Worm (Caenorhabditis elegans) whole organism, L4 larva: Measurements from ENCODE around the gene C52G5.2.
A peak's percentile ranks its signal among the peaks of the same experiment; 100 is the strongest.

ENCODE experiments used
- F44E2.7 ChIP-seq: fragments of 200-800 bp; sonication (Bioruptor generic); IDR thresholded peaks from 2 replicates; pipeline ENCODE4 v2.1.2; 2022; ENCODE audit warnings: missing genetic modification characterization, missing compliant biosample characterization
- ZK546.5 ChIP-seq, 2 experiments: sonication (generic microtip); optimal IDR thresholded peaks; 2 replicates each; lab custom pipeline; 2017; ENCODE audit warnings: missing biosample characterization in 2 of 2, missing genetic modification characterization in 2 of 2
- aha-1 ChIP-seq: fragments of 150-350 bp; peaks from one replicate; lab custom pipeline; 2014; ENCODE audit warnings: missing biosample characterization, missing genetic modification characterization
- ceh-28 ChIP-seq: fragments of 150-350 bp; optimal IDR thresholded peaks from 2 replicates; lab custom pipeline; 2014; ENCODE audit warnings: missing biosample characterization, missing genetic modification reagents, missing genetic modification characterization
- egl-27 ChIP-seq: sonication (generic microtip); optimal IDR thresholded peaks from 3 replicates; lab custom pipeline; 2017; ENCODE audit warnings: missing biosample characterization, missing genetic modification reagents, missing genetic modification characterization
- nhr-28 ChIP-seq: fragments of 150-350 bp; optimal IDR thresholded peaks from 2 replicates; lab custom pipeline; 2014; ENCODE audit warnings: missing biosample characterization, missing genetic modification characterization
- skn-1 ChIP-seq: fragments of 150-350 bp; optimal IDR thresholded peaks from 2 replicates; lab custom pipeline; 2014; ENCODE audit warnings: missing biosample characterization, missing genetic modification characterization
- zfp-3 ChIP-seq: fragments of 200-800 bp; sonication (Bioruptor generic); conservative IDR thresholded peaks from 2 replicates; pipeline ENCODE4 v1.3.6; 2022; ENCODE audit warnings: missing genetic modification reagents, missing genetic modification characterization, missing compliant biosample characterization
- zip-2 ChIP-seq: fragments of 150-350 bp; optimal IDR thresholded peaks from 2 replicates; lab custom pipeline; 2014; ENCODE audit warnings: missing biosample characterization, missing genetic modification characterization

DNA sequence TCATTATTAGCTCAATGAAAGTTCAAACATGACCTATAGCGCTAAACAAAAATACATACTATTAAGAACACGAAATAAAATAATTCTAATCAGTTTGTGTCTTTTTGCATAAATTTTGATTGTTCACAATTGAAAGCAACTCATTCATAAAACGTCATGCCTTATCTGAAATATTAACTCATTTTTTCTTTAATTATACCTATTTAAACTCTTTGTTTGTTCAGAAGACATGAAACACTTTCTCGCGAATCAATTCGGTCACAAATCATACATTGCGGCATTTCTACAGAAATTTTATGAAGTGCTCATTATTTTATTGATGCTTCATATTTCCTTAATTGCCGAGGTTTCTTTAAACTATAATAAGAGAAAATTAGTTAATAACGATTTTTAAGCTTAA, 36.2 kb upstream of the C52G5.2 start:
- TF ChIP-seq skn-1 (tag; lab: Kevin White, UChicago) (no peak), F44E2.7 (GFP tag; lab: Robert Waterston, UW) (no peak), zip-2 (tag; lab: Kevin White, UChicago) (no peak), ZK546.5 (tag; optimal IDR thresholded peaks at IDR 0.05; lab: Kevin White, UChicago) (no peak), zfp-3 (GFP tag; lab: Robert Waterston, UW) (no peak), nhr-28 (tag; lab: Kevin White, UChicago) (peak; percentile 73), aha-1 (peak; percentile 6), egl-27 (tag; lab: Kevin White, UChicago) (no peak), ceh-28 (no peak)
